Fruit fly (Drosophila melanogaster): Measurements from ENCODE around the gene CG31301.
A peak's percentile ranks its signal among the peaks of the same experiment; 100 is the strongest.

The CG31301 gene

dm6 chr3R:15346018-15346383 lies at the start of gene CG31301, which contains the start of gene Surf4:
Gene CG31301, plus strand, starts transcription at chr3R:15346205.
Gene Surf4, minus strand, starts transcription at chr3R:15346176.
- TF ChIP-seq CG17801 (GFP tag; optimal IDR thresholded peaks at IDR 0.05; ENCODE audit: partially characterized antibody): no peak

- no peak for TF ChIP-seq CG17801 (GFP tag; optimal IDR thresholded peaks at IDR 0.05; ENCODE audit: partially characterized antibody)
Observed at dm6 chr3R:15297904-15298303, 48.1 kb upstream of the CG31301 start.

dm6 chr3R:15305246-15305645 lies 40.8 kb upstream of the CG31301 start:
- TF ChIP-seq CG17801 (GFP tag; optimal IDR thresholded peaks at IDR 0.05; ENCODE audit: partially characterized antibody): no peak

dm6 chr3R:15309924-15310323 lies 36.1 kb upstream of the CG31301 start, which contains the start of gene Tm2:
Gene Tm2, plus strand, starts transcription at chr3R:15310193.
- no peak for TF ChIP-seq CG17801 (GFP tag; optimal IDR thresholded peaks at IDR 0.05; ENCODE audit: partially characterized antibody)

- TF ChIP-seq CG17801 (GFP tag; optimal IDR thresholded peaks at IDR 0.05; ENCODE audit: partially characterized antibody): no peak
Observed at dm6 chr3R:15310695-15311094, 35.3 kb upstream of the CG31301 start.

dm6 chr3R:15313836-15314235 lies 32.2 kb upstream of the CG31301 start:
- no peak for TF ChIP-seq CG17801 (GFP tag; optimal IDR thresholded peaks at IDR 0.05; ENCODE audit: partially characterized antibody)

- no peak for TF ChIP-seq CG17801 (GFP tag; optimal IDR thresholded peaks at IDR 0.05; ENCODE audit: partially characterized antibody)
Observed at dm6 chr3R:15316326-15316725, 29.7 kb upstream of the CG31301 start, which contains the start of gene CG14866. Gene CG14866, plus strand, starts transcription at chr3R:15316471.

dm6 chr3R:15319912-15320746 lies 25.9 kb upstream of the CG31301 start, which contains the start of the genes CG6276 and CG44040:
Gene CG6276, minus strand, starts transcription at chr3R:15320069.
Gene CG44040, plus strand, starts transcription at chr3R:15320378.
- TF ChIP-seq CG17801 (GFP tag; optimal IDR thresholded peaks at IDR 0.05; ENCODE audit: partially characterized antibody): peak; percentile 4

- no peak for TF ChIP-seq CG17801 (GFP tag; optimal IDR thresholded peaks at IDR 0.05; ENCODE audit: partially characterized antibody)
Observed at dm6 chr3R:15320747-15321085, 25.3 kb upstream of the CG31301 start, which contains the start of gene ear. Gene ear, plus strand, starts transcription at chr3R:15320756.

dm6 chr3R:15328083-15328779 lies 17.8 kb upstream of the CG31301 start, which contains the start of the genes CG6236 and ea:
Gene CG6236, minus strand, starts transcription at chr3R:15328269.
Gene ea, plus strand, starts transcription at chr3R:15328729.
- no peak for TF ChIP-seq CG17801 (GFP tag; optimal IDR thresholded peaks at IDR 0.05; ENCODE audit: partially characterized antibody)

- TF ChIP-seq CG17801 (GFP tag; optimal IDR thresholded peaks at IDR 0.05; ENCODE audit: partially characterized antibody): no peak
Observed at dm6 chr3R:15330472-15330871, 15.5 kb upstream of the CG31301 start, which contains the start of gene mRpL9. Gene mRpL9, plus strand, starts transcription at chr3R:15330738.

- TF ChIP-seq CG17801 (GFP tag; optimal IDR thresholded peaks at IDR 0.05; ENCODE audit: partially characterized antibody): peak; percentile 71
Observed at dm6 chr3R:15332994-15333393, 13.0 kb upstream of the CG31301 start, which contains the start of the genes Fkbp39 and Cyfip. Gene Fkbp39, minus strand, starts transcription at chr3R:15333133. Gene Cyfip, plus strand, starts transcription at chr3R:15333266.

- TF ChIP-seq CG17801 (GFP tag; optimal IDR thresholded peaks at IDR 0.05; ENCODE audit: partially characterized antibody): no peak
Observed at dm6 chr3R:15339111-15339510, 6.9 kb upstream of the CG31301 start.

- TF ChIP-seq CG17801 (GFP tag; optimal IDR thresholded peaks at IDR 0.05; ENCODE audit: partially characterized antibody): no peak
Observed at dm6 chr3R:15340052-15340732, 5.8 kb upstream of the CG31301 start, which contains the start of gene SerRS-m. Gene SerRS-m, plus strand, starts transcription at chr3R:15340667.

- no peak for TF ChIP-seq CG17801 (GFP tag; optimal IDR thresholded peaks at IDR 0.05; ENCODE audit: partially characterized antibody)
Observed at dm6 chr3R:15342432-15342925, 3.5 kb upstream of the CG31301 start.
